Fruit fly (Drosophila melanogaster): ENCODE data around the gene Myb.

The Myb gene

dm6 chrX:15852815-15853542 is 4.6 kb downstream of the Myb start, which contains the start of the genes UBL3 and CG15914 (continued):
- TF ChIP-seq sd (tag; optimal IDR thresholded peaks at IDR 0.05) = peak; percentile 51
- peak; percentile 40 for TF ChIP-seq nmo (GFP tag; optimal IDR thresholded peaks at IDR 0.05)
- TF ChIP-seq CG10543 (GFP tag; optimal IDR thresholded peaks at IDR 0.05) = peak; percentile 21
- TF ChIP-seq esg (GFP tag; conservative IDR thresholded peaks at IDR 0.05) = no peak
- no peak for TF ChIP-seq Trl (optimal IDR thresholded peaks at IDR 0.05)
- TF ChIP-seq Trl (GFP tag; optimal IDR thresholded peaks at IDR 0.05) = no peak
- peak; percentile 12 for TF ChIP-seq Vsx1 (GFP tag; optimal IDR thresholded peaks at IDR 0.05)
- TF ChIP-seq CG1603 (tag; optimal IDR thresholded peaks at IDR 0.05) = peak; percentile 80
- TF ChIP-seq Pdp1 (GFP tag; optimal IDR thresholded peaks at IDR 0.05) = peak in 1 of 2 experiments; percentile 53
- TF ChIP-seq trh (GFP tag; optimal IDR thresholded peaks at IDR 0.05) = no peak
- peak; percentile 95 for TF ChIP-seq CG9797 (GFP tag; optimal IDR thresholded peaks at IDR 0.05)
- no peak for TF ChIP-seq CG10147 (GFP tag; optimal IDR thresholded peaks at IDR 0.05)
- TF ChIP-seq Rx (GFP tag; IDR thresholded peaks at IDR 0.05) = no peak
- TF ChIP-seq CG13775 (GFP tag; optimal IDR thresholded peaks at IDR 0.05) = no peak
- no peak for TF ChIP-seq CG9215 (GFP tag; IDR thresholded peaks at IDR 0.05)
- peak; percentile 13 for TF ChIP-seq Ets97D (GFP tag; optimal IDR thresholded peaks at IDR 0.05)
- peak; percentile 44 to 89 for TF ChIP-seq crp (GFP tag; optimal IDR thresholded peaks at IDR 0.05)
- TF ChIP-seq ewg (GFP tag; optimal IDR thresholded peaks at IDR 0.05) = peak; percentile 60
- TF ChIP-seq CG12391 (tag; optimal IDR thresholded peaks at IDR 0.05) = peak; percentile 57
- no peak for TF ChIP-seq CG2199 (GFP tag; IDR thresholded peaks at IDR 0.05)
- peak; percentile 49 for TF ChIP-seq Nf-YC (tag; optimal IDR thresholded peaks at IDR 0.05)
- TF ChIP-seq CG8290 (GFP tag; optimal IDR thresholded peaks at IDR 0.05) = no peak
- TF ChIP-seq CG8290 (tag; optimal IDR thresholded peaks at IDR 0.05) = peak in 1 of 2 experiments; percentile 9
- peak; percentile 39 for TF ChIP-seq CG9727 (GFP tag; optimal IDR thresholded peaks at IDR 0.05)
- TF ChIP-seq vvl (GFP tag; IDR thresholded peaks at IDR 0.05) = no peak
- no peak for TF ChIP-seq CG4360 (GFP tag; IDR thresholded peaks at IDR 0.05)
- peak in 1 of 3 experiments; percentile 4 for TF ChIP-seq lola (GFP tag; optimal IDR thresholded peaks at IDR 0.05)
- TF ChIP-seq CG18262 (tag; optimal IDR thresholded peaks at IDR 0.05) = no peak
- TF ChIP-seq CG1233 (GFP tag; optimal IDR thresholded peaks at IDR 0.05) = no peak
- TF ChIP-seq cg (GFP tag; optimal IDR thresholded peaks at IDR 0.05) = peak; percentile 85
- TF ChIP-seq gfzf (GFP tag; optimal IDR thresholded peaks at IDR 0.05) = peak; percentile 81
- TF ChIP-seq Med (GFP tag) = peak; percentile 57
- 0 out of 2 replicates have a peak, but pooled peaks have one; percentile 34 for TF ChIP-seq unc-4 (GFP tag; IDR thresholded peaks at IDR 0.05; ENCODE audit: partially characterized antibody)
- TF ChIP-seq eyg (GFP tag; optimal IDR thresholded peaks at IDR 0.05) = no peak
- TF ChIP-seq CG2875 (GFP tag; optimal IDR thresholded peaks at IDR 0.05) = no peak
- TF ChIP-seq pzg (GFP tag; optimal IDR thresholded peaks at IDR 0.05) = peak; percentile 81
- peak; percentile 75 for TF ChIP-seq CG17186 (GFP tag; optimal IDR thresholded peaks at IDR 0.05)
- TF ChIP-seq CG6254 (GFP tag; optimal IDR thresholded peaks at IDR 0.05) = no peak
- no peak for TF ChIP-seq eve (GFP tag; optimal IDR thresholded peaks at IDR 0.05)
- TF ChIP-seq CG7556 (GFP tag; optimal IDR thresholded peaks at IDR 0.05) = no peak
- no peak for TF ChIP-seq Mes4 (GFP tag; optimal IDR thresholded peaks at IDR 0.05)
- TF ChIP-seq stwl (tag; optimal IDR thresholded peaks at IDR 0.05) = peak; percentile 45
- no peak for TF ChIP-seq Neu2 (GFP tag; optimal IDR thresholded peaks at IDR 0.05; ENCODE audit: borderline replicate concordance)
- no peak for TF ChIP-seq nau (GFP tag; optimal IDR thresholded peaks at IDR 0.05)
- TF ChIP-seq tll (GFP tag; optimal IDR thresholded peaks at IDR 0.05) = no peak
- no peak for TF ChIP-seq CG4282 (GFP tag; optimal IDR thresholded peaks at IDR 0.05)
- no peak for TF ChIP-seq CG15073 (GFP tag; optimal IDR thresholded peaks at IDR 0.05)
- no peak for TF ChIP-seq Ssrp (tag; optimal IDR thresholded peaks at IDR 0.05)
- no peak for TF ChIP-seq Gug (GFP tag; IDR thresholded peaks at IDR 0.05)
